Fruit fly (Drosophila melanogaster): Measurements from ENCODE around the gene CG42613.

The CG42613 gene

DNA sequence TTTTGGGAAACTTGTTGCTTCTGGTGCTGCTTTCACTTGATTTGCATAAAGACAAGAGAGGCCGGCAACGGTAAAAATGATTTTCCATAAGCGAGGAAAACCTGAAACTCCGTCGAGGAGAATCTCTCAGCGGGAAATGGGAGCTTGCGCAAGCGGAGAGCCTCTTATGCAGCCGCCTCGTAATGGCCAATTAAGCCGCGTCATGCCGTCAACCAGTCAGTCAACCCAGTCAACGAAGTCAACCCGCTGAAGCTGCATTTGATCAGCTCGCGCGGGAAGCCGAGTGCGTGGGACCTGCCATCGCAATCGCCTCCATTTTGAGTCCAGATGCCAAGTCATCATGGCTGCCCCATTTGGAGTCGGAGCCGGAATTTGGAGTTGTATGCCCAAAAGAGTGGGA lies 64.2 kb downstream of the CG42613 start (continued):
- no peak for TF ChIP-seq CG5180 (GFP tag; optimal IDR thresholded peaks at IDR 0.05)
- TF ChIP-seq Pdp1 (GFP tag; optimal IDR thresholded peaks at IDR 0.05): peak in 1 of 2 experiments; percentile 51

DNA sequence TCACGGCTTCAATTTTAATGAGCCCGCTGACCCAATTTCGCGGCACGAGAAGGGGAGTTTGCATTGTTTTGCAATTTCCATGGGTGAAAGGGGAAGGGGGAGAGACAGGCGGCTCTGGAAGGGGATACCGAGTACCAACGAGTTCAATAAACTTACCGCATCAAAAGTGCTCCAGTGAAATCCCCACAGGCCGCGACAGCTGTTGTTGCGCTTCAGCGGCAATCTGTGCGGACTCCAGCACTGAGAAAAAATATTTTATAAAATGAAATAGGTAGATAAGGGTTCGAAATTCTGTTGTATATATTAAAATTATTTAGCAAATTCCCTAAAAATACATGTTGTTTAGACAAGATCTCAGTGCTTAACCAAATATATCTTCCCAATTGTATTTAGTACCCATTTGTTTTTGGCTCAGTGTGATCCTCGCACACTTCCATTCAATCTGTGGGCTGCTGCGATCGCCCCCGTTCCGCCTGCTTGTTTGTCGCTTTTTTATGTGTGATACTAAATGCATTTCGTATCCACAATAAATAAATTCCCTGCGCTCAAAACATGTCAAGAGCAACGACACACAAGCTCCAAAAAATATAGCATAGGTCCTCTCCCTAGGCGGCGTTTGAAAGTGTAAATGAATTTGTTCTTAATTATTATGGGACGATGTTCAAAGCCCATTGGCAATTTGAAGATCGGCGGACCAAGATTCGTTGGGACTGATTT lies 66.7 kb downstream of the CG42613 start:
- TF ChIP-seq ewg (GFP tag; optimal IDR thresholded peaks at IDR 0.05) (peak; percentile 77), dmrt99B (tag; optimal IDR thresholded peaks at IDR 0.05) (peak; percentile 91), CkIIα-i1 (GFP tag; IDR thresholded peaks at IDR 0.05) (no peak), gt (GFP tag; IDR thresholded peaks at IDR 0.05) (peak; percentile 22; the same call in 1 of the 2 replicates), Fer2 (tag; optimal IDR thresholded peaks at IDR 0.05) (no peak), trh (GFP tag; optimal IDR thresholded peaks at IDR 0.05) (peak; percentile 46), Deaf1 (tag; optimal IDR thresholded peaks at IDR 0.05) (peak; percentile 20), Awh (GFP tag; IDR thresholded peaks at IDR 0.05) (peak; percentile 68), odd (GFP tag; optimal IDR thresholded peaks at IDR 0.05) (peak; percentile 70), H2.0 (GFP tag; IDR thresholded peaks at IDR 0.05) (peak; percentile 72), tap (tag; optimal IDR thresholded peaks at IDR 0.05) (peak; percentile 82), zfh2 (GFP tag; optimal IDR thresholded peaks at IDR 0.05) (no peak), Hr3 (GFP tag; optimal IDR thresholded peaks at IDR 0.05) (peak; percentile 69), toy (GFP tag; IDR thresholded peaks at IDR 0.05) (no peak), CG14710 (tag; optimal IDR thresholded peaks at IDR 0.05) (peak; percentile 80), ac (GFP tag; optimal IDR thresholded peaks at IDR 0.05) (peak; percentile 17), CG16779 (GFP tag; IDR thresholded peaks at IDR 0.05) (no peak), H15 (GFP tag; IDR thresholded peaks at IDR 0.05) (peak; percentile 73; the same call in 2 of the 3 replicates), ase (GFP tag; IDR thresholded peaks at IDR 0.05) (peak; percentile 88), wdn (GFP tag; IDR thresholded peaks at IDR 0.05) (0 out of 2 replicates have a peak, but pooled peaks have one; percentile 26), so (GFP tag; IDR thresholded peaks at IDR 0.05) (peak; percentile 73; the same call in 1 of the 3 replicates), mam (GFP tag; optimal IDR thresholded peaks at IDR 0.05) (peak; percentile 40), en (GFP tag; optimal IDR thresholded peaks at IDR 0.05) (peak; percentile 61), CoRest (tag; optimal IDR thresholded peaks at IDR 0.05) (peak; percentile 81), zen (tag; optimal IDR thresholded peaks at IDR 0.05) (peak; percentile 65), CG7839 (tag; optimal IDR thresholded peaks at IDR 0.05) (peak; percentile 83), CG12391 (tag; optimal IDR thresholded peaks at IDR 0.05) (peak; percentile 86), CG18764 (GFP tag; optimal IDR thresholded peaks at IDR 0.05) (peak; percentile 74), fd96Cb (tag; optimal IDR thresholded peaks at IDR 0.05) (peak; percentile 87), tio (GFP tag; optimal IDR thresholded peaks at IDR 0.05) (peak; percentile 49), Atf-2 (GFP tag; optimal IDR thresholded peaks at IDR 0.05) (peak; percentile 56), dati (GFP tag; IDR thresholded peaks at IDR 0.05) (0 out of 2 replicates have a peak, but pooled peaks have one; percentile 59), CG6813 (GFP tag; optimal IDR thresholded peaks at IDR 0.05) (peak; percentile 54), CG9797 (GFP tag; optimal IDR thresholded peaks at IDR 0.05) (no peak), lola (GFP tag; optimal IDR thresholded peaks at IDR 0.05) (peak in 1 of 3 experiments; percentile 77), CG1233 (GFP tag; optimal IDR thresholded peaks at IDR 0.05) (peak; percentile 61), CG15696 (tag; optimal IDR thresholded peaks at IDR 0.05) (peak; percentile 40), CG8765 (GFP tag; IDR thresholded peaks at IDR 0.05) (peak; percentile 26; the same call in 1 of the 2 replicates), tgo (GFP tag; IDR thresholded peaks at IDR 0.05) (peak; percentile 71; the same call in 2 of the 3 replicates), Oli (tag; optimal IDR thresholded peaks at IDR 0.05) (peak; percentile 87), kah (GFP tag; optimal IDR thresholded peaks at IDR 0.05) (peak; percentile 69), corto (GFP tag; optimal IDR thresholded peaks at IDR 0.05) (peak; percentile 2), Chrac-16 (GFP tag; optimal IDR thresholded peaks at IDR 0.05) (peak; percentile 70), CG4707 (GFP tag; optimal IDR thresholded peaks at IDR 0.05) (peak; percentile 73), CG12155 (GFP tag; optimal IDR thresholded peaks at IDR 0.05) (peak; percentile 33)
